Worm (Caenorhabditis elegans): ENCODE data around the gene F14F8.14.

DNA sequence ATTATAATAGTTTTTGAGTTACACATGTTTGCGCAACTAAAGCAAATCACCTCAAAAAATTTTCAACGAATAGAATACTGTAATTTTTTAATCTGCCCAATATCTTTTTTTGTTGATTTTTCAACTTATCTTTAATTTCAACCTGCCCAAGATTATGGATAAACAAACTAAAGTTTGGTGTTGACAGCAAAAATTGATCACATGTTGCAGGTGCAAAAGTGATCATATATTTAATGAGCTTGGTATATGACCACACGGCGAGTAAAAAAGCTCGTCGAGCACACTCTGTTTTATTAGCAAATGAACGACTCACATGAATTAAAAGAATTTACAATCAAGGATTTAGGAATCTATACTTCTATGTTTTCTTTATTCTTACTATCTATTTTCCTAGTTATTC lies 9.0 kb upstream of the F14F8.14 start, which contains the start of gene srz-1:
- TF ChIP-seq skn-1 (tag; optimal IDR thresholded peaks at IDR 0.05) = no peak
- TF ChIP-seq rnt-1 (tag; optimal IDR thresholded peaks at IDR 0.05) = no peak
- no peak for TF ChIP-seq ceh-82 (tag; optimal IDR thresholded peaks at IDR 0.05)
- no peak for TF ChIP-seq unc-30 (tag; optimal IDR thresholded peaks at IDR 0.05)
- TF ChIP-seq nhr-28 (tag; optimal IDR thresholded peaks at IDR 0.05) = no peak
- no peak for TF ChIP-seq swsn-7 (tag; optimal IDR thresholded peaks at IDR 0.05)
- no peak for TF ChIP-seq nhr-237 (tag; optimal IDR thresholded peaks at IDR 0.05)
- TF ChIP-seq hlh-17 (GFP tag; optimal IDR thresholded peaks at IDR 0.05; ENCODE audit: borderline replicate concordance) = no peak
- no peak for TF ChIP-seq mdl-1 (tag; optimal IDR thresholded peaks at IDR 0.05)
- TF ChIP-seq elt-2 (tag; optimal IDR thresholded peaks at IDR 0.05) = no peak
- no peak for TF ChIP-seq lin-15B (tag; optimal IDR thresholded peaks at IDR 0.05)
- no peak for TF ChIP-seq snpc-4 (tag; optimal IDR thresholded peaks at IDR 0.05)
